Worm (Caenorhabditis elegans) whole organism, L1 larva: Measurements from ENCODE around the gene M110.3.

ENCODE experiments used
- nhr-76 ChIP-seq: sonication (generic microtip); optimal IDR thresholded peaks from 2 replicates; lab custom pipeline; 2017; ENCODE audit warnings: missing biosample characterization, missing genetic modification characterization
- nhr-77 ChIP-seq: fragments of 150-350 bp; optimal IDR thresholded peaks from 2 replicates; lab custom pipeline; 2014; ENCODE audit warnings: missing biosample characterization, missing genetic modification characterization
- ztf-11 ChIP-seq, 2 experiments: sonication (generic microtip); optimal IDR thresholded peaks; 2 replicates each; lab custom pipeline; 2016 to 2017; ENCODE audit warnings: missing genetic modification characterization in 2 of 2, missing biosample characterization in 1 of 2, missing compliant biosample characterization in 1 of 2

ce11 chrII:8253160-8253793, 36.9 kb upstream of the M110.3 start, which contains the start of gene F35C11.5:
- TF ChIP-seq ztf-11 (tag; optimal IDR thresholded peaks at IDR 0.05; lab: Kevin White, UChicago), result no peak
- no peak for TF ChIP-seq nhr-77 (tag; lab: Kevin White, UChicago)
- no peak for TF ChIP-seq nhr-76 (tag; lab: Kevin White, UChicago)
